Fruit fly (Drosophila melanogaster): ENCODE data around the gene CG14985.

CG14985 gene

DNA sequence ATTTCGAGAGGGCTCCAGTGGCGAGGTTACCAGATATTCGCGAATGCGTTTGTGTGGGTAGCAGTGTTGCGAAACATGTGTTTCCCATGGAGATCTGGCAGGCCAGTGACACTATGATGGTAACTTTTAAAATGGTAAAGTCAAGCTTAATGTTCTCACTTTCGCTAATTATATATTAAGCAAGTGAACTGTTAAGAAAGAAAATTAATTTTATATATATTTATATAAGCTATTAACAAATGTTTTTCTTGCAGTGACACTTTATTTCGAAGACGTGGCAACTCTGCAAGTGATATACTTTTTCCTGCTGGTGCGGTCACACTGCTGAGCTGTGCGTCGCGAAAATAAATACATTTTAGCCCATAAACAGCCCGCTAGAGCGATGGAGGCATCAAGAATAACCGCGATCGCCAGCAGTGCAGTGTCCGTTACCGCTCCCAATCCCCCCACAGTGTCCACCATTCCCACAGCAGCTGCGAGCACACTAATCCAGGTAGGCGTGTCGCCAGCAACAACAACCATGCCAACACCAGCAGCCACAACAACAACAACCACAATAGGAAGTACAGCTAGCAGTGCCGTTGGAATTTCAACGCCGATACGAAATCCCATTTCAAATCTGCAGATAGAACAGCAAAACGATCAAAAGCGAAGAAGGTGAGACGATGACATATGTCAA, 37.1 kb downstream of the CG14985 start, which contains the start of the genes CG11593 and Rcd5 (continued):
- no peak for TF ChIP-seq HLHmδ (GFP tag; optimal IDR thresholded peaks at IDR 0.05)
- TF ChIP-seq crp (GFP tag; optimal IDR thresholded peaks at IDR 0.05), result peak in 1 of 2 experiments; percentile 66
- peak; percentile 82; the same call in 2 of the 3 replicates for TF ChIP-seq zfh1 (GFP tag; IDR thresholded peaks at IDR 0.05)
- peak; percentile 83 for TF ChIP-seq CoRest (tag; optimal IDR thresholded peaks at IDR 0.05)
- TF ChIP-seq CG17385 (GFP tag; optimal IDR thresholded peaks at IDR 0.05), result peak; percentile 48
- no peak; the same call in 2 of the 3 replicates for TF ChIP-seq CG17361 (GFP tag; IDR thresholded peaks at IDR 0.05)
- TF ChIP-seq pfk (GFP tag; optimal IDR thresholded peaks at IDR 0.05), result no peak
- TF ChIP-seq CG6791 (GFP tag; IDR thresholded peaks at IDR 0.05; ENCODE audit: partially characterized antibody), result no peak
- TF ChIP-seq Hand (GFP tag; optimal IDR thresholded peaks at IDR 0.05), result no peak
- TF ChIP-seq slp2 (GFP tag; optimal IDR thresholded peaks at IDR 0.05), result peak; percentile 9
- peak; percentile 33 for TF ChIP-seq cato (GFP tag; optimal IDR thresholded peaks at IDR 0.05; ENCODE audit: borderline replicate concordance)
- no peak for TF ChIP-seq CG2678 (tag; optimal IDR thresholded peaks at IDR 0.05)
- TF ChIP-seq cg (GFP tag; optimal IDR thresholded peaks at IDR 0.05), result peak; percentile 72
- TF ChIP-seq al (GFP tag; IDR thresholded peaks at IDR 0.05), result peak; percentile 82
- TF ChIP-seq H15 (GFP tag; IDR thresholded peaks at IDR 0.05), result peak; percentile 64
- peak; percentile 94 for TF ChIP-seq slbo (GFP tag; IDR thresholded peaks at IDR 0.05)
- TF ChIP-seq CG14441 (GFP tag; IDR thresholded peaks at IDR 0.05), result peak; percentile 85
- peak; percentile 81 for TF ChIP-seq Lhr (GFP tag; optimal IDR thresholded peaks at IDR 0.05)
- no peak for TF ChIP-seq CG17568 (GFP tag; optimal IDR thresholded peaks at IDR 0.05)
- TF ChIP-seq Max (GFP tag; optimal IDR thresholded peaks at IDR 0.05), result peak; percentile 67
- peak; percentile 50 for TF ChIP-seq CG15696 (tag; optimal IDR thresholded peaks at IDR 0.05)
- no peak for TF ChIP-seq ro (GFP tag; IDR thresholded peaks at IDR 0.05)
- TF ChIP-seq pb (GFP tag; optimal IDR thresholded peaks at IDR 0.05), result no peak
- peak; percentile 60; the same call in 1 of the 2 replicates for TF ChIP-seq toy (GFP tag; IDR thresholded peaks at IDR 0.05)
- TF ChIP-seq CG1792 (GFP tag; optimal IDR thresholded peaks at IDR 0.05), result no peak
- peak; percentile 61 for TF ChIP-seq CG7271 (tag; optimal IDR thresholded peaks at IDR 0.05)
- no peak for TF ChIP-seq PHDP (tag; optimal IDR thresholded peaks at IDR 0.05)
- TF ChIP-seq yki (optimal IDR thresholded peaks at IDR 0.05), result no peak
- peak; percentile 79 for TF ChIP-seq CG17829 (tag; optimal IDR thresholded peaks at IDR 0.05)
- no peak for TF ChIP-seq bigmax (GFP tag; optimal IDR thresholded peaks at IDR 0.05)
- TF ChIP-seq lov (optimal IDR thresholded peaks at IDR 0.05), result no peak
- TF ChIP-seq lov (GFP tag; IDR thresholded peaks at IDR 0.05), result peak; percentile 67; the same call in 1 of the 3 replicates
- peak; percentile 20 for TF ChIP-seq CG1647 (GFP tag; optimal IDR thresholded peaks at IDR 0.05)
- TF ChIP-seq peb (GFP tag; IDR thresholded peaks at IDR 0.05), result no peak; the same call in 1 of the 2 replicates
- TF ChIP-seq mld (GFP tag; IDR thresholded peaks at IDR 0.05; ENCODE audit: partially characterized antibody), result no peak
- TF ChIP-seq CG10979 (tag; optimal IDR thresholded peaks at IDR 0.05), result peak; percentile 48
- no peak for TF ChIP-seq CG12299 (tag; optimal IDR thresholded peaks at IDR 0.05)
- peak; percentile 88 for TF ChIP-seq sisA (GFP tag; IDR thresholded peaks at IDR 0.05)
- TF ChIP-seq pros (GFP tag; optimal IDR thresholded peaks at IDR 0.05), result no peak
- TF ChIP-seq CG6765 (GFP tag; optimal IDR thresholded peaks at IDR 0.05), result no peak
- peak; percentile 86 for TF ChIP-seq MBD-R2 (GFP tag; IDR thresholded peaks at IDR 0.05)
- peak; percentile 83 for TF ChIP-seq Hr3 (GFP tag; optimal IDR thresholded peaks at IDR 0.05)
- no peak for TF ChIP-seq CG7963 (GFP tag; IDR thresholded peaks at IDR 0.05; ENCODE audit: partially characterized antibody)
- peak; percentile 80 for TF ChIP-seq CG32767 (GFP tag; IDR thresholded peaks at IDR 0.05)
- no peak for TF ChIP-seq Camta (GFP tag; optimal IDR thresholded peaks at IDR 0.05)
- no peak for TF ChIP-seq hb (GFP tag; IDR thresholded peaks at IDR 0.05; ENCODE audit: partially characterized antibody)
- TF ChIP-seq ato (GFP tag; IDR thresholded peaks at IDR 0.05; ENCODE audit: partially characterized antibody), result no peak
- peak; percentile 9 for TF ChIP-seq CHES-1-like (GFP tag; optimal IDR thresholded peaks at IDR 0.05)
- peak; percentile 80 for TF ChIP-seq Hmr (GFP tag; optimal IDR thresholded peaks at IDR 0.05)

All from whole organism, embryonic.